Worm (Caenorhabditis elegans): Measurements from ENCODE around the gene gst-32.

- TF ChIP-seq dao-5 (tag; optimal IDR thresholded peaks at IDR 0.05) (no peak), W03F9.2 (tag; optimal IDR thresholded peaks at IDR 0.05) (no peak), him-1 (tag; optimal IDR thresholded peaks at IDR 0.05) (no peak)
Observed at ce11 chrII:15135886-15136285, 42.5 kb downstream of the gst-32 start, which contains the start of gene Y53F4B.25.

All from whole organism, L4/young adult.